Worm (Caenorhabditis elegans) whole organism, dauer: ENCODE results near the gene npr-40.
"Not testable (repeated sequence)": the region's sequence is repeated elsewhere in the genome, so short reads cannot be mapped to it uniquely, and the experiment has no call there.

Experiments
- unc-62 ChIP-seq: sonication (generic microtip); optimal IDR thresholded peaks from 2 replicates; lab custom pipeline; 2017; ENCODE audit warnings: missing biosample characterization, missing genetic modification reagents, missing genetic modification characterization

The npr-40 gene

DNA sequence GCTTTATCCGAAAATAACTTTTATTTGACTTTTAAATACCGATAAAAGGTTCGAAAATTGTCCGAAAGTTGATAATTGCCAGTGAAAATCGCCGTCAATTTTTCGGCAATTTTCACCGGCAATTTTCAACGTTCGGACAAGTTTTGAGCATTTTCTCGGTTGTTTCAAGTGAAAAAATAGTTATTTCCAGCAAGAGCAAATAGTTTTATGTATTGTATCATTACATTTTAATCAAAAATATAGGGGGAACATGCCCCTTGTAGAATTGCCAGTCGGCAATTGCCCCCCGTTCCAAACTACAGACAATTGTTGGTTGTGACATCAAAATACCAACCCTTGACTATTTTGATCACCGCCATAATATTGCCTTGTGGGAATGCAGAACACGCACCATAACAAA, 43.8 kb downstream of the npr-40 start, which contains the start of gene rgs-10:
Gene rgs-10, plus strand, starts transcription at position 301 of the 400 bp plus-strand sequence.
- no peak for TF ChIP-seq unc-62

DNA sequence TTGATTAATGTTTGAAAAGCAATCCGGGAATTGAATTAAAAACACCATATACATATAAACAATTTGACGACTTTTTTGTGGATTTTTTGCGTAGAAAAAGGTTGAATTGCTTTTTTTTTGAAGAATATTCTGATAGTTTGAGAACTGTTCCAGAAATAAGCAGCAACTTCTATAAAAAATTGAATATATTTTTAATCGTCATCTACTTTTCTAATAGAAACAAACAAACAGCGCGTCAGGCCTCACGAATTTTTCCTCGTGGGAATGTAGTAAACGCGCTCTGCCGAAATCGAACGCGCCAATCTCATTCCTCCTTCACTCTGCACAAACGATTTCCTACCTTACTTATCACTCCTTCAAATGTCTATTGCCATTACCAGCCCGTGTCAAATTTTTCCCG, 45.6 kb downstream of the npr-40 start, which contains the start of gene rgs-11:
Gene rgs-11, plus strand, starts transcription at position 301 of the 400 bp plus-strand sequence.
- no peak for TF ChIP-seq unc-62

DNA sequence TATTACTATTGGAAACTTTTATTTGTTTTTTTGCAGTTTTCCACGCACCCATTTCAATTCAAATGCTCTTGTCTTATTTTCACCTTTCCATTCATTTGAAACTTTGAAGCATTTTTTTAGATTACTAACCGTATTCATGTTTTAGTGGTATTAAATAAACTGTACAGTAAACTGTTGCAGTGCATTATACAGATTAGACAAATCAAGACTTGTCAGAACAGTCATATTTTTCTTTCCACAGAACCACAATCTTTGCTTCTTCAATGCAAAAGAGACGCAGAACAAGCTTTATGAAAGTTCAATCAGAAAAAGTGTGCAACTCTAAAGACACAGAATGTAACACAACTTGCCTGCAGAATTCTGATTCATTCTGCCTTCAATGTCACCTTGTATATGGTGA, 47.1 kb downstream of the npr-40 start, which contains the start of gene F45B8.5:
Gene F45B8.5, plus strand, starts transcription at position 301 of the 400 bp plus-strand sequence.
- TF ChIP-seq unc-62 = no peak

DNA sequence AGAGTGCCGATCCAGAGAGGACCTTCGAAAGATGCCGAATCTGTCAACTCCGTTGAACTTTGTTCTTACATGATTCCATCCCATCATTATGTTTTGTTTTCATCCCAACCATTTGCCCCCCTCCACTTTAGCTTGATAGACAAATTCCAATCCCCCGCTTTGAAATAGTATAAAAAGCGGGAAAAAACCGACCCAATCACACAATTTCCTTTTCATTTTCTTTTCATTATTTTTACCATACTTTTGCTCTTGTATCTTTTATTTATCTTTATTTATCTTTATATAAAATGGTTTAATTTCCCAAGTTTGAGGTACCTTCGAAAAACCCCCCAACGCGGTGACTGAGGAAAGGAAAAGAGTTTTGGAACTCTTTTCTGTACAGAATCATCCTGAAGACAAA, 47.9 kb downstream of the npr-40 start, which contains the start of gene F20D1.22:
Gene F20D1.22, plus strand, starts transcription at position 301 of the 400 bp plus-strand sequence.
- not testable (repeated sequence) for TF ChIP-seq unc-62

DNA sequence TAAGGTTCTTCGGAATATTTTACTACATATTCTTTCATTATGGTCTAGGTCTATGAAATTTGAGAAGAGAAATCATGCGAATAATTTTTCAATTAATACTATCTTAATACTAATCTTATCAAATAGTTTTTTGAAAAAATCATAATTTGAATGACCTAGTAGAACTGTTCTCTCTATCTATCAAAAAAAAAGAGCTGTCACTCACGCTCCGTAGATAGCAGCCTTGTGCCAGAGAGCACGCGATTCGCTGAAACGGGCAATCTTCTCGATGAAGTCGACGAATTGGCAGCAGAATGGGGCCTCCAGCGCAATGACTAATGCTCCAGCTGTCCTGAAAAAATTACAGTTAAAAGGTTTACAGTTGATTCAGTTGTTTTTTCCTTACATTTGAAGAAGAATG, 51.0 kb downstream of the npr-40 start:
- TF ChIP-seq unc-62 = no peak

DNA sequence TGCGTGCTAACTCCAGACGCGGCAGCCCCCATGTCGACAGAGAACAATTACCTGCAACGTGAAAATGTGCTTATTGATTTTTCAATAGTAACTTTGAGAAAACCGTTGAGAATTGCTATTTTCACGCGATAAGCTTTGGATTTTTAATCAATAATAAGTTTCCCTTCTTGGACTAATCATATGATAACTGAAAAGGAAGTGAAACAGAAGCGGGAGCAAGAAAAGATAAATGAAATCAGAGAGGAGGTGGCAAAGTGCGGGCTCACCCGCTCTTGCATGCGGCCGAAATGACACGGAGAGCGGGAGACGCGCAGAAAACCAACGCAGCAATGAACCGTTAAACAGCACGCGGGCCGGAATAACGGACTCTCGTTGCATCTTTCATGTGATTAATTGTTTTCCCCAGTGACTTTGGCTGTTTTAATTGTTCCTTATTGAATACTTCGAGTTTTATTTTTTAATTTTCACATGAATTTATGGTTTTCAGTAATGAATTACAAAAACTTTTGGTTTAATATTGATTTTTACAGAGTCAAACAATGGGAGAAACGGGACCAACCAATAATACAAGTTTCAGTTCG, 51.7 kb downstream of the npr-40 start, which contains the start of the genes flwr-1 and tbc-1:
Gene flwr-1, minus strand, starts transcription at position 51 of the 581 bp plus-strand sequence.
Gene tbc-1, plus strand, starts transcription at position 531 of the 581 bp plus-strand sequence.
- no peak for TF ChIP-seq unc-62

DNA sequence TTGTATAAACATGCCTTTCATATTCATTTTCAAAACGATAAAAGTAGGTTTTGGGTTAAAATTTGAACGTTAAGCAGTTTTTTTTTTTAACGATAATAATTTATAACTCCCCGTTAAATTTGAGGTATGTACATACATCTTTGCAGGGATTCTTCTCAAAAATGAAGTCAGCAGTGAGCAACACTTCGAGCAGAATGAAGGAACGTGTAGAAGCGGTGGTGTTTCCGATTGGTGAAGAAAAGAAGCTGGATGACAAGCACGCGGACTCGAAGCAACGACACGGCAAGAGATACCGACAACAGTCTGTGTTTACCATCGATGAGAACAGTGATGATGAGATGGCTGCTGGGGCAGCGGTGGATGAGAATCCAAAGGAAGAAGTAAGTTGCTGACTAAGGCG, 54.4 kb downstream of the npr-40 start:
- no peak for TF ChIP-seq unc-62
